Worm (Caenorhabditis elegans): ENCODE measurements around the gene scrm-8.
"Not testable (repeated sequence)": the region's sequence is repeated elsewhere in the genome, so short reads cannot be mapped to it uniquely, and the experiment has no call there.

ce11 chrIV:4142986-4143385 lies 21.5 kb upstream of the scrm-8 start, which contains the start of gene F49F1.12:
- TF ChIP-seq sdz-38 (tag; optimal IDR thresholded peaks at IDR 0.05); ceh-100 (GFP tag; IDR thresholded peaks at IDR 0.05); ccch-3 (GFP tag; optimal IDR thresholded peaks at IDR 0.05); die-1 (tag; optimal IDR thresholded peaks at IDR 0.05); zfh-2 (GFP tag; conservative IDR thresholded peaks at IDR 0.05): not testable (repeated sequence)

Data from whole organism, young adult.